Fruit fly (Drosophila melanogaster): ENCODE measurements around the gene CG15578.

DNA sequence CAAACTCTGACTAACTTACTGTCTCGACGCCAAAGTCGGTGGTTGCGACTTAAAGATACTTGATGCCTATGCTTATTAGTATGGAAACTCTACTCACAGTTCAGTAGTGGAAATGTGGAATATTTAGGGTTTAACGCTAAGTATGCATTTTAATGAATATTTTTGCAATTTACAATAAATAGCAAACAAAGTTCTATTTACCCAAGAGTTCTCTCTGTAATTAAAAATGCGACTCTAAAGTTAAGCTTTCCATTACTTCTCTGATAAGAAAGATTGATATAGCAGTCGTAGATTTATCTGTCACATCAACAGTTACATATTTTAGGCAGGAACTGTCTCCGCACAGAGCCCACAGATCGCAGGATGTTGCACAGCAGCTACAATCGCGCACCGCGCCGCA lies 12.0 kb downstream of the CG15578 start, which contains the start of gene CG12691:
- no peak for TF ChIP-seq dsf (GFP tag; optimal IDR thresholded peaks at IDR 0.05; ENCODE audit: borderline replicate concordance)
- no peak for TF ChIP-seq pan (optimal IDR thresholded peaks at IDR 0.05)
- no peak for TF ChIP-seq dl (GFP tag; optimal IDR thresholded peaks at IDR 0.05; ENCODE audit: insufficient read depth in 1 of 2, partially characterized antibody in 2 of 2)

Measured in whole organism, wandering third instar larva.